Fruit fly (Drosophila melanogaster) whole organism, wandering third instar larva: Measurements from ENCODE around the gene CG6094.

Experiments
- Abd-B ChIP-seq: fragments of >200 bp; optimal IDR thresholded peaks from 2 replicates; lab custom pipeline; 2017; ENCODE audit warnings: missing biosample characterization, missing genetic modification characterization
- CG32264 ChIP-seq: fragments of 200-800 bp; sonication (Bioruptor generic); optimal IDR thresholded peaks from 2 replicates; lab custom pipeline; 2016; ENCODE audit warnings: missing biosample characterization, missing genetic modification characterization
- CG9705 ChIP-seq: fragments of 200-800 bp; sonication (Bioruptor generic); optimal IDR thresholded peaks from 2 replicates; lab custom pipeline; 2018; ENCODE audit warnings: missing biosample characterization, mild to moderate bottlenecking, missing genetic modification characterization
- CrebA ChIP-seq: fragments of 200-800 bp; sonication (Bioruptor generic); optimal IDR thresholded peaks from 2 replicates; lab custom pipeline; 2016; ENCODE audit warnings: missing biosample characterization, mild to moderate bottlenecking, missing genetic modification characterization, borderline replicate concordance
- Dfd ChIP-seq: fragments of >200 bp; optimal IDR thresholded peaks from 2 replicates; lab custom pipeline; 2017; ENCODE audit warnings: missing biosample characterization, missing genetic modification characterization
- Dif ChIP-seq: fragments of 200-275, 200-300 bp; sonication (Bioruptor generic); optimal IDR thresholded peaks from 2 replicates; lab custom pipeline; 2018; ENCODE audit warnings: missing biosample characterization, missing genetic modification characterization; ENCODE audit not compliant: partially characterized antibody
- GATAd ChIP-seq: sonication (Bioruptor generic); optimal IDR thresholded peaks from 2 replicates; lab custom pipeline; 2016; ENCODE audit warnings: missing biosample characterization, missing genetic modification characterization
- HLH106 ChIP-seq: fragments of 200-800 bp; optimal IDR thresholded peaks from 3 replicates; lab custom pipeline; 2019; ENCODE audit warnings: missing biosample characterization, mild to moderate bottlenecking, missing genetic modification characterization, moderate library complexity
- Hnf4 ChIP-seq: fragments of 200-800 bp; sonication (Bioruptor generic); optimal IDR thresholded peaks from 2 replicates; lab custom pipeline; 2016; ENCODE audit warnings: missing biosample characterization, mild to moderate bottlenecking, missing genetic modification characterization
- Hr78 ChIP-seq: fragments of >200 bp; optimal IDR thresholded peaks from 2 replicates; lab custom pipeline; 2017; ENCODE audit warnings: missing biosample characterization, missing genetic modification characterization
- Hr83 ChIP-seq: fragments of 200-300 bp; sonication (Bioruptor generic); optimal IDR thresholded peaks from 2 replicates; lab custom pipeline; 2016; ENCODE audit warnings: missing biosample characterization, mild to moderate bottlenecking, missing genetic modification characterization, moderate library complexity; ENCODE audit not compliant: poor library complexity, severe bottlenecking
- Jra ChIP-seq: sonication (Bioruptor generic); optimal IDR thresholded peaks from 2 replicates; lab custom pipeline; 2016; ENCODE audit warnings: missing biosample characterization, missing genetic modification characterization
- Mio ChIP-seq: sonication (Bioruptor generic); optimal IDR thresholded peaks from 2 replicates; lab custom pipeline; 2016; ENCODE audit warnings: missing biosample characterization, missing genetic modification characterization
- Myc ChIP-seq: fragments of >200 bp; optimal IDR thresholded peaks from 2 replicates; lab custom pipeline; 2017
- N ChIP-seq: fragments of >200 bp; optimal IDR thresholded peaks from 2 replicates; lab custom pipeline; 2018; ENCODE audit warnings: missing biosample characterization, missing external identifiers, missing genetic modification characterization
- OdsH ChIP-seq: fragments of 200-800 bp; sonication (Bioruptor generic); optimal IDR thresholded peaks from 2 replicates; lab custom pipeline; 2016; ENCODE audit warnings: missing biosample characterization, mild to moderate bottlenecking, missing genetic modification characterization
- Rel ChIP-seq, 2 experiments: fragments of 200-800 bp; sonication (Bioruptor generic) in 1 of 2; optimal IDR thresholded peaks; 2 replicates in 1 of 2; 3 replicates in 1 of 2; lab custom pipeline; 2016 to 2019; ENCODE audit warnings: mild to moderate bottlenecking in 2 of 2, missing biosample characterization in 2 of 2, missing genetic modification characterization in 2 of 2, moderate library complexity in 1 of 2
- Sp1 ChIP-seq: fragments of 200-800 bp; sonication (Bioruptor generic); optimal IDR thresholded peaks from 3 replicates; lab custom pipeline; 2019; ENCODE audit warnings: missing biosample characterization, mild to moderate bottlenecking, missing genetic modification characterization, moderate library complexity
- Vsx2 ChIP-seq: fragments of 200-300, 225-300 bp; sonication (Bioruptor generic); optimal IDR thresholded peaks from 2 replicates; lab custom pipeline; 2018; ENCODE audit warnings: missing biosample characterization, missing genetic modification characterization; ENCODE audit not compliant: partially characterized antibody
- br ChIP-seq: fragments of 200-800 bp; sonication (Bioruptor generic); optimal IDR thresholded peaks from 2 replicates; lab custom pipeline; 2016; ENCODE audit warnings: missing biosample characterization, missing genetic modification characterization
- brk ChIP-seq: fragments of 200-800 bp; sonication (Bioruptor generic); optimal IDR thresholded peaks from 2 replicates; lab custom pipeline; 2016; ENCODE audit warnings: missing biosample characterization, mild to moderate bottlenecking, missing genetic modification characterization
- dl ChIP-seq, 2 experiments: fragments of 175-275, 200-275 bp in 1 of 2; fragments of 200-275 bp in 1 of 2; sonication (Bioruptor generic); optimal IDR thresholded peaks; lab custom pipeline; 2018; ENCODE audit warnings: mild to moderate bottlenecking in 2 of 2, missing biosample characterization in 2 of 2, missing genetic modification characterization in 2 of 2, moderate library complexity in 2 of 2; ENCODE audit not compliant: partially characterized antibody in 2 of 2, insufficient read depth in 1 of 2
- dmrt93B ChIP-seq: fragments of 200-800 bp; sonication (Bioruptor generic); optimal IDR thresholded peaks from 2 replicates; lab custom pipeline; 2018; ENCODE audit warnings: missing biosample characterization, mild to moderate bottlenecking, missing genetic modification characterization
- dsf ChIP-seq: sonication (Bioruptor generic); optimal IDR thresholded peaks from 2 replicates; lab custom pipeline; 2016; ENCODE audit warnings: missing biosample characterization, missing genetic modification characterization, borderline replicate concordance
- ey ChIP-seq: fragments of 200-800 bp; sonication (Bioruptor generic); optimal IDR thresholded peaks from 2 replicates; lab custom pipeline; 2016; ENCODE audit warnings: missing biosample characterization, missing genetic modification characterization
- foxo ChIP-seq, 2 experiments: fragments of 200-800 bp; sonication (Bioruptor generic); optimal IDR thresholded peaks; 2 replicates in 1 of 2; 3 replicates in 1 of 2; lab custom pipeline; 2016 to 2017; ENCODE audit warnings: missing biosample characterization in 2 of 2, missing genetic modification characterization in 2 of 2
- fru ChIP-seq: fragments of 200-800 bp; sonication (Bioruptor generic); optimal IDR thresholded peaks from 3 replicates; lab custom pipeline; 2016; ENCODE audit warnings: missing biosample characterization, mild to moderate bottlenecking, missing genetic modification characterization
- h ChIP-seq: fragments of 200-800 bp; sonication (Bioruptor generic); optimal IDR thresholded peaks from 3 replicates; lab custom pipeline; 2016; ENCODE audit warnings: missing biosample characterization, mild to moderate bottlenecking, missing genetic modification characterization
- jim ChIP-seq: fragments of 175-275, 200-325 bp; sonication (Bioruptor generic); optimal IDR thresholded peaks from 2 replicates; lab custom pipeline; 2016; ENCODE audit warnings: missing biosample characterization, mild to moderate bottlenecking, missing genetic modification characterization
- lola ChIP-seq: fragments of >200 bp; optimal IDR thresholded peaks from 2 replicates; lab custom pipeline; 2017; ENCODE audit warnings: missing biosample characterization, missing genetic modification characterization
- pan ChIP-seq: fragments of >200 bp; optimal IDR thresholded peaks from 2 replicates; lab custom pipeline; 2017
- psq ChIP-seq: fragments of 200-800 bp; sonication (Bioruptor generic); optimal IDR thresholded peaks from 3 replicates; lab custom pipeline; 2017; ENCODE audit warnings: missing biosample characterization, mild to moderate bottlenecking, missing genetic modification characterization, moderate library complexity
- rgr ChIP-seq: fragments of 200-800 bp; sonication (Bioruptor generic); optimal IDR thresholded peaks from 3 replicates; lab custom pipeline; 2016; ENCODE audit warnings: missing biosample characterization, mild to moderate bottlenecking, missing genetic modification characterization
- sage ChIP-seq: fragments of 200-800 bp; sonication (Bioruptor generic); optimal IDR thresholded peaks from 2 replicates; lab custom pipeline; 2016; ENCODE audit warnings: missing biosample characterization, mild to moderate bottlenecking, missing genetic modification characterization
- sv ChIP-seq: fragments of 200-800 bp; sonication (Bioruptor generic); optimal IDR thresholded peaks from 3 replicates; lab custom pipeline; 2016; ENCODE audit warnings: missing biosample characterization, missing genetic modification characterization
- tai ChIP-seq: sonication (Bioruptor generic); optimal IDR thresholded peaks from 2 replicates; lab custom pipeline; 2016; ENCODE audit warnings: missing biosample characterization, missing genetic modification characterization
- usp ChIP-seq: fragments of >200 bp; optimal IDR thresholded peaks from 2 replicates; lab custom pipeline; 2017; ENCODE audit warnings: missing biosample characterization, missing genetic modification characterization
- woc ChIP-seq: sonication (Bioruptor generic); optimal IDR thresholded peaks from 2 replicates; lab custom pipeline; 2016; ENCODE audit warnings: missing biosample characterization, mild to moderate bottlenecking, missing genetic modification characterization

CG6094 gene

dm6 chr2L:10468978-10469377, 37.9 kb upstream of the CG6094 start:
- TF ChIP-seq Rel (GFP tag; optimal IDR thresholded peaks at IDR 0.05; lab: Kevin White, UChicago), result no peak
- no peak for TF ChIP-seq Rel (tag; optimal IDR thresholded peaks at IDR 0.05; lab: Kevin White, UChicago)
- no peak for TF ChIP-seq usp (GFP tag; lab: Kevin White, UChicago)
- no peak for TF ChIP-seq sage (GFP tag; lab: Kevin White, UChicago)
- no peak for TF ChIP-seq dmrt93B (GFP tag; lab: Kevin White, UChicago)
- no peak for TF ChIP-seq Hnf4
- no peak for TF ChIP-seq Dif (GFP tag; lab: Kevin White, UChicago)
- TF ChIP-seq dsf, result no peak
- TF ChIP-seq Mio, result no peak
- no peak for TF ChIP-seq lola
- TF ChIP-seq sv, result no peak
- TF ChIP-seq Hr83 (GFP tag; lab: Kevin White, UChicago), result no peak

dm6 chr2L:10470211-10470610, 36.7 kb upstream of the CG6094 start:
- no peak for TF ChIP-seq Hnf4
- TF ChIP-seq usp (GFP tag; lab: Kevin White, UChicago), result no peak
- TF ChIP-seq Mio, result no peak

dm6 chr2L:10472257-10472656, 34.6 kb upstream of the CG6094 start:
- TF ChIP-seq Rel (GFP tag; optimal IDR thresholded peaks at IDR 0.05; lab: Kevin White, UChicago), result no peak
- TF ChIP-seq Rel (tag; optimal IDR thresholded peaks at IDR 0.05; lab: Kevin White, UChicago), result no peak
- no peak for TF ChIP-seq Jra (GFP tag; lab: Kevin White, UChicago)
- no peak for TF ChIP-seq foxo (GFP tag; optimal IDR thresholded peaks at IDR 0.05; lab: Kevin White, UChicago)
- no peak for TF ChIP-seq dsf
- no peak for TF ChIP-seq Abd-B (GFP tag; lab: Kevin White, UChicago)
- no peak for TF ChIP-seq tai (GFP tag; lab: Kevin White, UChicago)
- TF ChIP-seq br, result no peak
- TF ChIP-seq sage (GFP tag; lab: Kevin White, UChicago), result no peak
- no peak for TF ChIP-seq pan (lab: Kevin White, UChicago)
- TF ChIP-seq rgr (GFP tag; lab: Kevin White, UChicago), result no peak
- TF ChIP-seq Hr83 (GFP tag; lab: Kevin White, UChicago), result no peak
- TF ChIP-seq GATAd (GFP tag; lab: Kevin White, UChicago), result no peak
- TF ChIP-seq h (GFP tag; lab: Kevin White, UChicago), result no peak
- TF ChIP-seq OdsH (GFP tag; lab: Kevin White, UChicago), result no peak
- no peak for TF ChIP-seq CG32264 (GFP tag; lab: Kevin White, UChicago)
- no peak for TF ChIP-seq Myc (lab: Kevin White, UChicago)
- no peak for TF ChIP-seq Sp1 (GFP tag; lab: Kevin White, UChicago)
- no peak for TF ChIP-seq woc

- TF ChIP-seq sage (GFP tag; lab: Kevin White, UChicago) (peak; percentile 69), CrebA (GFP tag; lab: Kevin White, UChicago) (no peak), Hr78 (GFP tag; lab: Kevin White, UChicago) (no peak), tai (GFP tag; lab: Kevin White, UChicago) (peak; percentile 32), Dif (GFP tag; lab: Kevin White, UChicago) (no peak), foxo (GFP tag; optimal IDR thresholded peaks at IDR 0.05; lab: Kevin White, UChicago) (peak in 1 of 2 experiments; percentile 93), OdsH (GFP tag; lab: Kevin White, UChicago) (peak; percentile 90), psq (GFP tag; lab: Kevin White, UChicago) (peak; percentile 86), Rel (GFP tag; optimal IDR thresholded peaks at IDR 0.05; lab: Kevin White, UChicago) (peak; percentile 49), Rel (tag; optimal IDR thresholded peaks at IDR 0.05; lab: Kevin White, UChicago) (peak; percentile 86), Jra (GFP tag; lab: Kevin White, UChicago) (no peak), rgr (GFP tag; lab: Kevin White, UChicago) (peak; percentile 94), sv (peak; percentile 99), brk (GFP tag; lab: Kevin White, UChicago) (peak; percentile 84), Hr83 (GFP tag; lab: Kevin White, UChicago) (peak; percentile 35), HLH106 (peak; percentile 95), N (no peak), woc (peak; percentile 47), jim (GFP tag; lab: Kevin White, UChicago) (no peak), br (peak; percentile 86), Sp1 (GFP tag; lab: Kevin White, UChicago) (peak; percentile 93), CG9705 (GFP tag; lab: Kevin White, UChicago) (peak; percentile 87), dmrt93B (GFP tag; lab: Kevin White, UChicago) (peak; percentile 83), dl (GFP tag; optimal IDR thresholded peaks at IDR 0.05; lab: Kevin White, UChicago; ENCODE audit: insufficient read depth in 1 of 2, partially characterized antibody in 2 of 2) (no peak), Abd-B (GFP tag; lab: Kevin White, UChicago) (no peak), GATAd (GFP tag; lab: Kevin White, UChicago) (no peak), h (GFP tag; lab: Kevin White, UChicago) (peak; percentile 93), pan (lab: Kevin White, UChicago) (no peak), Vsx2 (GFP tag; lab: Kevin White, UChicago) (no peak), ey (peak; percentile 74), Hnf4 (peak; percentile 74), usp (GFP tag; lab: Kevin White, UChicago) (no peak), Dfd (no peak), CG32264 (GFP tag; lab: Kevin White, UChicago) (peak; percentile 53), Mio (peak; percentile 26), dsf (peak; percentile 43), fru (GFP tag; lab: Kevin White, UChicago) (no peak), Myc (lab: Kevin White, UChicago) (no peak), lola (no peak)
Observed at dm6 chr2L:10474268-10474678, 32.6 kb upstream of the CG6094 start, which contains the start of gene RluA-1. Gene RluA-1, minus strand, starts transcription at chr2L:10474349.
